Fruit fly (Drosophila melanogaster) Kc167 (cell line): Measurements from ENCODE around the gene smid.

ENCODE experiments used
- Myc ChIP-seq: fragments of >200 bp; optimal IDR thresholded peaks from 2 replicates; lab custom pipeline; 2017; ENCODE audit warnings: missing external identifiers
- psq ChIP-seq: fragments of >200 bp; optimal IDR thresholded peaks from 2 replicates; lab custom pipeline; 2017; ENCODE audit warnings: missing external identifiers
- ttk ChIP-seq: sonication (Bioruptor generic); optimal IDR thresholded peaks from 2 replicates; lab custom pipeline; 2017; ENCODE audit warnings: missing external identifiers

DNA sequence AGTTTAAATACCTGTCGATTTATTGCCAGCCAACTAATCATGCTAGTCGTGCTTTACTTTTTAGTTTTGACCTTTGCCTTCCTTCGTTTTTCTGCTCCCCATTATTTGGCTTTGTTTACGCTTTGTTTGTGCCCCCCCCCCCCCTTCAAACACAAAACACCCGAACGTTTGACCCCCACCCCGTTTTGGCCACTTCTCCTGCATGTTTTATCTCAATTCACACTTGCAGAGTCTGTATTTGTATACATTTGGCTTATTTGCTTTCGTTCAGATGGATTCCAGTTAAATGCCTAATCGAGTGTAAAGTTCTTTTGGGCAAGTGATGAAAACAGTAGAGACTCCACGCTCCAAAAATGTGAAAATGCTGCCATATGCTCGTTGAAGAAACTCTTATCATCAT lies 32.1 kb upstream of the smid start:
- TF ChIP-seq Myc (no peak), psq (lab: Kevin White, UChicago) (no peak), ttk (no peak)
